Worm (Caenorhabditis elegans): ENCODE results near the gene oac-50.

oac-50 gene

DNA sequence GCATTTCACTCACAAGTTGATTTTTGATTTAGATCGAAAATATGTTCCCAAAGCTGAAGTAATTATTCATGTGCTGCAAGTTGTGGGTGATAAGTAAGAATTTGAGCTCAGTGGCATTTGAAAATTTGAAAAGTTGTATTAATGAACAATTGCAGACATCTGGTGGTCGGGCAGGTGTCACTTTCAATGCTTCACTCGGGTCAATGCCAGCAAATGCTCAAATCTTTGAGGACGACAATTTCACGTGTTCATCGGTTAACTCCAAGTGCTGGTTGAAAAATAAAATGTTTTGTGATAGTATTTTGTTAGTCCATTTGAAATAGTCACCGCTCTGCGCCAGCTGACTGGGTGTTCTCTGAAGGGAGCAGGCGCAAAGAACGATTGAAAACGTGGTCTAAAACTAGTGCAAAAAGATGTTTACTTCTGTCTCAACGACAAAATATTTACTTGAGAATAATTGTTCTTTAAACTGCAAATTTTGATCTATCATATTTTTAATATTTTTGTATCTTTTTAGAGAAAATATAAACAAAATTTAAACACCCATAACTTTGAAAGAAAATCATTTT lies 20.8 kb upstream of the oac-50 start (continued):
- TF ChIP-seq lin-39 (tag; optimal IDR thresholded peaks at IDR 0.05) (no peak), dmd-6 (GFP tag; IDR thresholded peaks at IDR 0.05) (peak; percentile 79), rbr-2 (tag; optimal IDR thresholded peaks at IDR 0.05) (no peak), zag-1 (tag; optimal IDR thresholded peaks at IDR 0.05) (no peak), ama-1 (optimal IDR thresholded peaks at IDR 0.05) (no peak), mes-2 (tag; optimal IDR thresholded peaks at IDR 0.05; ENCODE audit: poor library complexity, severe bottlenecking) (no peak), spr-3 (GFP tag; optimal IDR thresholded peaks at IDR 0.05) (no peak), nhr-237 (tag; optimal IDR thresholded peaks at IDR 0.05) (no peak), zfp-3 (GFP tag; conservative IDR thresholded peaks at IDR 0.05) (no peak), lin-38 (GFP tag; IDR thresholded peaks at IDR 0.05) (no peak), Y105C5A.15 (GFP tag; IDR thresholded peaks at IDR 0.05) (no peak), lsy-2 (tag; optimal IDR thresholded peaks at IDR 0.05) (peak; percentile 7 to 68), aha-1 (tag) (peak; percentile 19), mep-1 (tag; optimal IDR thresholded peaks at IDR 0.05) (peak; percentile 54), dve-1 (tag; optimal IDR thresholded peaks at IDR 0.05; ENCODE audit: insufficient read depth) (peak; percentile 86), mxl-3 (GFP tag; optimal IDR thresholded peaks at IDR 0.05) (peak; percentile 11), gei-8 (GFP tag; optimal IDR thresholded peaks at IDR 0.05) (no peak), F10B5.3 (tag; optimal IDR thresholded peaks at IDR 0.05) (no peak), skn-1 (tag; optimal IDR thresholded peaks at IDR 0.05) (no peak), mxl-2 (GFP tag; conservative IDR thresholded peaks at IDR 0.05) (peak; percentile 54; the same call in 1 of the 2 replicates), F37D6.2 (tag; optimal IDR thresholded peaks at IDR 0.05) (no peak), nhr-77 (tag; optimal IDR thresholded peaks at IDR 0.05) (peak; percentile 24), cey-2 (tag; optimal IDR thresholded peaks at IDR 0.05; ENCODE audit: borderline replicate concordance, insufficient read depth) (no peak), lir-3 (tag; optimal IDR thresholded peaks at IDR 0.05) (no peak), nhr-102 (tag; optimal IDR thresholded peaks at IDR 0.05) (no peak), saeg-2 (GFP tag; IDR thresholded peaks at IDR 0.05) (no peak), Y75B8A.6 (GFP tag; IDR thresholded peaks at IDR 0.05) (no peak), ceh-32 (tag; optimal IDR thresholded peaks at IDR 0.05; ENCODE audit: poor library complexity) (no peak), ceh-28 (tag; optimal IDR thresholded peaks at IDR 0.05) (no peak), mdl-1 (tag; optimal IDR thresholded peaks at IDR 0.05) (peak in 1 of 2 experiments; percentile 83), daf-8 (GFP tag; IDR thresholded peaks at IDR 0.05) (no peak), ztf-7 (tag; optimal IDR thresholded peaks at IDR 0.05) (no peak), unc-39 (tag; optimal IDR thresholded peaks at IDR 0.05) (no peak), daf-16 (GFP tag; optimal IDR thresholded peaks at IDR 0.05) (peak in 1 of 2 experiments; percentile 95), daf-16 (tag; optimal IDR thresholded peaks at IDR 0.05) (peak; percentile 99), T20F7.1 (GFP tag; optimal IDR thresholded peaks at IDR 0.05) (no peak), jun-1 (tag; optimal IDR thresholded peaks at IDR 0.05) (no peak), hmg-1.1 (GFP tag; IDR thresholded peaks at IDR 0.05) (no peak), snpc-4 (tag; optimal IDR thresholded peaks at IDR 0.05) (no peak), lim-7 (GFP tag; IDR thresholded peaks at IDR 0.05) (no peak), hlh-11 (tag; optimal IDR thresholded peaks at IDR 0.05) (peak; percentile 91), ceh-82 (tag; optimal IDR thresholded peaks at IDR 0.05) (no peak), zip-11 (GFP tag; IDR thresholded peaks at IDR 0.05) (no peak), spr-1 (tag; optimal IDR thresholded peaks at IDR 0.05) (no peak), dmd-8 (GFP tag; IDR thresholded peaks at IDR 0.05) (no peak), nhr-76 (tag; optimal IDR thresholded peaks at IDR 0.05) (no peak), nhr-41 (GFP tag; IDR thresholded peaks at IDR 0.05) (no peak), mdt-29 (GFP tag; IDR thresholded peaks at IDR 0.05) (0 out of 2 replicates have a peak, but pooled peaks have one; percentile 53), ctbp-1 (GFP tag; IDR thresholded peaks at IDR 0.05) (no peak), arid-1 (GFP tag; conservative IDR thresholded peaks at IDR 0.05) (no peak), madf-5 (GFP tag; IDR thresholded peaks at IDR 0.05) (no peak), attf-4 (tag; optimal IDR thresholded peaks at IDR 0.05) (no peak)
